Worm (Caenorhabditis elegans) whole organism, midembryonic: ENCODE measurements around the gene jamp-1.

Experiments used
- T22C8.4 ChIP-seq: fragments of 200-800 bp; sonication (Bioruptor generic); IDR thresholded peaks from 2 replicates; pipeline ENCODE4 v1.3.6; 2022; ENCODE audit warnings: missing genetic modification characterization, missing compliant biosample characterization
- cog-1 ChIP-seq: sonication (generic microtip); optimal IDR thresholded peaks from 2 replicates; lab custom pipeline; 2016; ENCODE audit warnings: missing genetic modification characterization, missing compliant biosample characterization
- flt-1 ChIP-seq: fragments of 200-800 bp; sonication (Bioruptor generic); IDR thresholded peaks from 2 replicates; pipeline ENCODE4 v1.3.6; 2022; ENCODE audit warnings: missing genetic modification characterization, missing compliant biosample characterization
- klf-2 ChIP-seq: fragments of 200-800 bp; sonication (Bioruptor generic); conservative IDR thresholded peaks from 2 replicates; pipeline ENCODE4 v1.3.6; 2022; ENCODE audit warnings: missing genetic modification reagents, missing genetic modification characterization, missing compliant biosample characterization
- med-1 ChIP-seq: sonication (generic microtip); optimal IDR thresholded peaks from 2 replicates; lab custom pipeline; 2017; ENCODE audit warnings: missing genetic modification characterization, mild to moderate bottlenecking, missing compliant biosample characterization, antibody characterized with exemption, missing genetic modification reagents; ENCODE audit not compliant: insufficient read depth
- ref-1 ChIP-seq: fragments of 200-800 bp; sonication (Bioruptor generic); conservative IDR thresholded peaks from 2 replicates; pipeline ENCODE4 v1.3.6; 2022; ENCODE audit warnings: missing genetic modification reagents, missing genetic modification characterization, missing compliant biosample characterization
- ztf-29 ChIP-seq: fragments of 200-800 bp; sonication (Bioruptor generic); IDR thresholded peaks from 2 replicates; pipeline ENCODE4 v1.3.6; 2022; ENCODE audit warnings: missing genetic modification reagents, missing genetic modification characterization, missing compliant biosample characterization

- TF ChIP-seq T22C8.4 (no peak), flt-1 (GFP tag; lab: Robert Waterston, UW) (no peak), cog-1 (no peak), klf-2 (GFP tag; lab: Robert Waterston, UW) (no peak), ztf-29 (GFP tag; lab: Robert Waterston, UW) (no peak), ref-1 (GFP tag; lab: Robert Waterston, UW) (no peak), med-1 (no peak)
Observed at ce11 chrV:6055289-6055688, 4.2 kb upstream of the jamp-1 start, which contains the start of gene srd-20.
